Fruit fly (Drosophila melanogaster) Kc167 (cell line): ENCODE data around the gene Cpr.

ENCODE experiments used
- h ChIP-seq: fragments of >200 bp; optimal IDR thresholded peaks from 3 replicates; lab custom pipeline; 2018; ENCODE audit warnings: missing external identifiers
- ttk ChIP-seq: sonication (Bioruptor generic); optimal IDR thresholded peaks from 2 replicates; lab custom pipeline; 2017; ENCODE audit warnings: missing external identifiers

- TF ChIP-seq h (lab: Kevin White, UChicago) = no peak
- TF ChIP-seq ttk = peak; percentile 96
These were observed 30.6 kb downstream of the Cpr start for dm6 chr2L:6369286-6369685.
